Worm (Caenorhabditis elegans) whole organism, L4/young adult: Measurements from ENCODE around the gene M03E7.1.
"Not testable (repeated sequence)": the region's sequence is repeated elsewhere in the genome, so short reads cannot be mapped to it uniquely, and the experiment has no call there.

Experiments
- W03F9.2 ChIP-seq: fragments of 150-350 bp; optimal IDR thresholded peaks from 2 replicates; lab custom pipeline; 2014; ENCODE audit warnings: missing biosample characterization, missing genetic modification characterization
- dao-5 ChIP-seq: sonication (generic microtip); optimal IDR thresholded peaks from 2 replicates; lab custom pipeline; 2016; ENCODE audit warnings: missing genotype, missing genetic modification characterization, moderate library complexity, missing compliant biosample characterization

ce11 chrV:5663317-5663716 is 41.8 kb downstream of the M03E7.1 start, which contains the start of gene C14C11.1:
- TF ChIP-seq W03F9.2, dao-5 (tag; lab: Kevin White, UChicago): not testable (repeated sequence)
